Worm (Caenorhabditis elegans) whole organism, young adult: ENCODE measurements around the gene mcm-6.

ENCODE experiments used
- B0019.2 ChIP-seq: fragments of 200-800 bp; sonication (Bioruptor generic); conservative IDR thresholded peaks from 2 replicates; pipeline ENCODE4 v1.3.6; 2022; ENCODE audit warnings: missing genetic modification reagents, missing genetic modification characterization, missing compliant biosample characterization
- B0261.1 ChIP-seq: sonication (generic microtip); optimal IDR thresholded peaks from 2 replicates; lab custom pipeline; 2016; ENCODE audit warnings: mild to moderate bottlenecking, missing genetic modification characterization, moderate library complexity, missing compliant biosample characterization
- D2030.7 ChIP-seq: fragments of 200-800 bp; sonication (Bioruptor generic); IDR thresholded peaks from 2 replicates; pipeline ENCODE4 v1.3.6; 2022; ENCODE audit warnings: missing genetic modification reagents, missing genetic modification characterization, missing compliant biosample characterization
- F23B12.7 ChIP-seq: sonication (generic microtip); optimal IDR thresholded peaks from 2 replicates; lab custom pipeline; 2017; ENCODE audit warnings: missing genetic modification characterization, mild to moderate bottlenecking, missing compliant biosample characterization, antibody characterized with exemption, moderate library complexity; ENCODE audit not compliant: insufficient read depth
- F33H1.4 ChIP-seq: fragments of 200-800 bp; sonication (Bioruptor generic); IDR thresholded peaks from 2 replicates; pipeline ENCODE4 v1.3.6; 2022; ENCODE audit warnings: missing genetic modification reagents, missing genetic modification characterization, missing compliant biosample characterization
- F37B4.10 ChIP-seq: fragments of 200-800 bp; sonication (Bioruptor generic); IDR thresholded peaks from 2 replicates; pipeline ENCODE4 v1.3.6; 2022; ENCODE audit warnings: missing genetic modification characterization, missing compliant biosample characterization
- F49E8.2 ChIP-seq: sonication (generic microtip); optimal IDR thresholded peaks from 3 replicates; lab custom pipeline; 2017; ENCODE audit warnings: missing genetic modification characterization, mild to moderate bottlenecking, missing compliant biosample characterization, antibody characterized with exemption, moderate library complexity; ENCODE audit not compliant: insufficient read depth
- F57A8.1 ChIP-seq: fragments of 200-800 bp; sonication (Bioruptor generic); optimal IDR thresholded peaks from 2 replicates; lab custom pipeline; 2018; ENCODE audit warnings: mild to moderate bottlenecking, missing genetic modification characterization, moderate library complexity, missing compliant biosample characterization
- F57C9.4 ChIP-seq: sonication (generic microtip); optimal IDR thresholded peaks from 2 replicates; lab custom pipeline; 2017; ENCODE audit warnings: mild to moderate bottlenecking, missing genetic modification characterization, missing compliant biosample characterization
- K12H6.12 ChIP-seq: fragments of 200-800 bp; sonication (Bioruptor generic); optimal IDR thresholded peaks from 2 replicates; lab custom pipeline; 2018; ENCODE audit warnings: mild to moderate bottlenecking, missing genetic modification characterization, missing compliant biosample characterization
- Y53F4B.3 ChIP-seq: fragments of 200-800 bp; sonication (Bioruptor generic); IDR thresholded peaks from 2 replicates; pipeline ENCODE4 v1.3.6; 2022; ENCODE audit warnings: missing genetic modification reagents, missing genetic modification characterization, missing compliant biosample characterization
- ama-1 ChIP-seq, 3 experiments: fragments of 150-350 bp in 1 of 3; sonication (generic microtip) in 2 of 3; optimal IDR thresholded peaks; 2 replicates each; lab custom pipeline; 2014 to 2018; ENCODE audit warnings: missing biosample characterization in 2 of 3, missing genetic modification characterization in 2 of 3, missing genetic modification reagents in 2 of 3
- aptf-2 ChIP-seq: fragments of 200-800 bp; sonication (Bioruptor generic); conservative IDR thresholded peaks from 2 replicates; pipeline ENCODE4 v1.3.6; 2022; ENCODE audit warnings: missing genetic modification reagents, missing genetic modification characterization, missing compliant biosample characterization
- atf-7 ChIP-seq: sonication (generic microtip); optimal IDR thresholded peaks from 2 replicates; lab custom pipeline; 2017; ENCODE audit warnings: mild to moderate bottlenecking, missing genetic modification characterization, missing compliant biosample characterization
- bed-1 ChIP-seq: fragments of 200-800 bp; sonication (Bioruptor generic); IDR thresholded peaks from 2 replicates; pipeline ENCODE4 v1.3.6; 2022; ENCODE audit warnings: missing genetic modification reagents, missing genetic modification characterization, missing compliant biosample characterization
- ccch-3 ChIP-seq: fragments of 200-800 bp; sonication (Bioruptor generic); optimal IDR thresholded peaks from 2 replicates; lab custom pipeline; 2018; ENCODE audit warnings: mild to moderate bottlenecking, missing genetic modification characterization, missing compliant biosample characterization
- ceh-40 ChIP-seq: fragments of 200-800 bp; sonication (Bioruptor generic); IDR thresholded peaks from 2 replicates; pipeline ENCODE4 v1.3.6; 2022; ENCODE audit warnings: missing genetic modification characterization, missing compliant biosample characterization
- ceh-58 ChIP-seq: fragments of 200-800 bp; sonication (Bioruptor generic); IDR thresholded peaks from 2 replicates; pipeline ENCODE4 v1.3.6; 2022; ENCODE audit warnings: missing genetic modification characterization, missing compliant biosample characterization
- ceh-79 ChIP-seq: sonication (generic microtip); optimal IDR thresholded peaks from 2 replicates; lab custom pipeline; 2017; ENCODE audit warnings: mild to moderate bottlenecking, missing genetic modification characterization, missing compliant biosample characterization
- fkh-3 ChIP-seq: sonication (generic microtip); optimal IDR thresholded peaks from 2 replicates; lab custom pipeline; 2016; ENCODE audit warnings: mild to moderate bottlenecking, missing genetic modification characterization, missing compliant biosample characterization
- hlh-12 ChIP-seq: sonication (generic microtip); optimal IDR thresholded peaks from 2 replicates; lab custom pipeline; 2016; ENCODE audit warnings: missing genetic modification characterization, missing compliant biosample characterization
- hmg-1.2 ChIP-seq: fragments of 200-800 bp; sonication (Bioruptor generic); IDR thresholded peaks from 2 replicates; pipeline ENCODE4 v1.3.6; 2022; ENCODE audit warnings: missing genetic modification reagents, missing genetic modification characterization, missing compliant biosample characterization
- hmg-20 ChIP-seq: fragments of 200-800 bp; sonication (Bioruptor generic); IDR thresholded peaks from 2 replicates; pipeline ENCODE4 v1.3.6; 2022; ENCODE audit warnings: missing genetic modification reagents, missing genetic modification characterization, missing compliant biosample characterization
- hsf-1 ChIP-seq: fragments of 200-800 bp; sonication (Bioruptor generic); IDR thresholded peaks from 2 replicates; pipeline ENCODE4 v1.3.6; 2022; ENCODE audit warnings: missing genetic modification reagents, missing genetic modification characterization, missing compliant biosample characterization
- lin-26 ChIP-seq: fragments of 200-800 bp; sonication (Bioruptor generic); IDR thresholded peaks from 2 replicates; pipeline ENCODE4 v1.3.6; 2022; ENCODE audit warnings: missing genetic modification reagents, missing genetic modification characterization, missing compliant biosample characterization
- lsl-1 ChIP-seq: fragments of 200-800 bp; sonication (Bioruptor generic); optimal IDR thresholded peaks from 2 replicates; lab custom pipeline; 2018; ENCODE audit warnings: mild to moderate bottlenecking, missing genetic modification characterization, moderate library complexity, missing compliant biosample characterization
- lsy-27 ChIP-seq: sonication (generic microtip); optimal IDR thresholded peaks from 2 replicates; lab custom pipeline; 2017; ENCODE audit warnings: missing genetic modification characterization, mild to moderate bottlenecking, missing compliant biosample characterization, antibody characterized with exemption, missing genotype, borderline replicate concordance; ENCODE audit not compliant: insufficient read depth
- madf-10 ChIP-seq: sonication (generic microtip); optimal IDR thresholded peaks from 2 replicates; lab custom pipeline; 2016; ENCODE audit warnings: mild to moderate bottlenecking, missing genetic modification characterization, missing compliant biosample characterization
- madf-3 ChIP-seq: fragments of 200-800 bp; sonication (Bioruptor generic); IDR thresholded peaks from 2 replicates; pipeline ENCODE4 v1.3.6; 2022; ENCODE audit warnings: missing genetic modification reagents, missing genetic modification characterization, missing compliant biosample characterization
- mel-28 ChIP-seq: sonication (generic microtip); optimal IDR thresholded peaks from 2 replicates; lab custom pipeline; 2016; ENCODE audit warnings: borderline replicate concordance, mild to moderate bottlenecking, missing genetic modification characterization, missing compliant biosample characterization
- mxl-1 ChIP-seq: sonication (generic microtip); optimal IDR thresholded peaks from 2 replicates; lab custom pipeline; 2016; ENCODE audit warnings: missing genetic modification characterization, missing compliant biosample characterization
- nfya-2 ChIP-seq: fragments of 200-800 bp; sonication (Bioruptor generic); IDR thresholded peaks from 2 replicates; pipeline ENCODE4 v1.3.6; 2022; ENCODE audit warnings: missing genetic modification reagents, missing genetic modification characterization, missing compliant biosample characterization
- nhr-27 ChIP-seq: fragments of 200-800 bp; sonication (Bioruptor generic); optimal IDR thresholded peaks from 2 replicates; lab custom pipeline; 2018; ENCODE audit warnings: mild to moderate bottlenecking, missing genetic modification characterization, moderate library complexity, missing compliant biosample characterization
- nhr-80 ChIP-seq: sonication (generic microtip); optimal IDR thresholded peaks from 2 replicates; lab custom pipeline; 2016; ENCODE audit warnings: missing genetic modification characterization, missing compliant biosample characterization
- pbrm-1 ChIP-seq: fragments of 200-800 bp; sonication (Bioruptor generic); IDR thresholded peaks from 2 replicates; pipeline ENCODE4 v1.3.6; 2022; ENCODE audit warnings: missing genetic modification reagents, missing genetic modification characterization, missing compliant biosample characterization
- pha-4 ChIP-seq: fragments of 150-350 bp; sonication (generic microtip); optimal IDR thresholded peaks from 2 replicates; lab custom pipeline; 2014; ENCODE audit warnings: missing biosample characterization, missing genetic modification reagents, missing genetic modification characterization
- sdz-38 ChIP-seq: sonication (generic microtip); optimal IDR thresholded peaks from 2 replicates; lab custom pipeline; 2016; ENCODE audit warnings: missing genotype, missing genetic modification characterization, missing compliant biosample characterization
- sea-2 ChIP-seq: fragments of 200-800 bp; sonication (Bioruptor generic); IDR thresholded peaks from 2 replicates; pipeline ENCODE4 v1.3.6; 2022; ENCODE audit warnings: missing genetic modification characterization, missing compliant biosample characterization
- snpc-1.3 ChIP-seq: sonication (generic microtip); optimal IDR thresholded peaks from 2 replicates; lab custom pipeline; 2017; ENCODE audit warnings: missing genetic modification characterization, mild to moderate bottlenecking, missing compliant biosample characterization, antibody characterized with exemption, moderate library complexity, missing genotype, missing genetic modification reagents; ENCODE audit not compliant: insufficient read depth
- snpc-3.4 ChIP-seq: sonication (generic microtip); optimal IDR thresholded peaks from 2 replicates; lab custom pipeline; 2017; ENCODE audit warnings: missing genetic modification characterization, mild to moderate bottlenecking, missing compliant biosample characterization, antibody characterized with exemption, moderate library complexity, missing genotype, missing genetic modification reagents
- sptf-2 ChIP-seq: fragments of 200-800 bp; sonication (Bioruptor generic); optimal IDR thresholded peaks from 2 replicates; lab custom pipeline; 2018; ENCODE audit warnings: mild to moderate bottlenecking, missing genetic modification characterization, missing compliant biosample characterization
- unc-130 ChIP-seq: sonication (generic microtip); optimal IDR thresholded peaks from 2 replicates; lab custom pipeline; 2016; ENCODE audit warnings: missing genetic modification reagents, missing genetic modification characterization, missing compliant biosample characterization
- unc-62 ChIP-seq: fragments of 150-350 bp; optimal IDR thresholded peaks from 2 replicates; lab custom pipeline; 2014; ENCODE audit warnings: missing biosample characterization, missing genetic modification reagents, missing genetic modification characterization
- xnd-1 ChIP-seq: sonication (generic microtip); optimal IDR thresholded peaks from 2 replicates; lab custom pipeline; 2016; ENCODE audit warnings: missing genotype, missing genetic modification reagents, missing genetic modification characterization, missing compliant biosample characterization
- ztf-28 ChIP-seq: fragments of 200-800 bp; sonication (Bioruptor generic); IDR thresholded peaks from 2 replicates; pipeline ENCODE4 v1.3.6; 2022; ENCODE audit warnings: missing genetic modification reagents, missing genetic modification characterization, missing compliant biosample characterization
- ztf-3 ChIP-seq: fragments of 200-800 bp; sonication (Bioruptor generic); optimal IDR thresholded peaks from 2 replicates; lab custom pipeline; 2018; ENCODE audit warnings: mild to moderate bottlenecking, missing genetic modification characterization, missing compliant biosample characterization
- ztf-6 ChIP-seq: fragments of 200-800 bp; sonication (Bioruptor generic); IDR thresholded peaks from 2 replicates; pipeline ENCODE4 v1.3.6; 2022; ENCODE audit warnings: missing genetic modification reagents, missing genetic modification characterization, missing compliant biosample characterization

The mcm-6 gene

DNA sequence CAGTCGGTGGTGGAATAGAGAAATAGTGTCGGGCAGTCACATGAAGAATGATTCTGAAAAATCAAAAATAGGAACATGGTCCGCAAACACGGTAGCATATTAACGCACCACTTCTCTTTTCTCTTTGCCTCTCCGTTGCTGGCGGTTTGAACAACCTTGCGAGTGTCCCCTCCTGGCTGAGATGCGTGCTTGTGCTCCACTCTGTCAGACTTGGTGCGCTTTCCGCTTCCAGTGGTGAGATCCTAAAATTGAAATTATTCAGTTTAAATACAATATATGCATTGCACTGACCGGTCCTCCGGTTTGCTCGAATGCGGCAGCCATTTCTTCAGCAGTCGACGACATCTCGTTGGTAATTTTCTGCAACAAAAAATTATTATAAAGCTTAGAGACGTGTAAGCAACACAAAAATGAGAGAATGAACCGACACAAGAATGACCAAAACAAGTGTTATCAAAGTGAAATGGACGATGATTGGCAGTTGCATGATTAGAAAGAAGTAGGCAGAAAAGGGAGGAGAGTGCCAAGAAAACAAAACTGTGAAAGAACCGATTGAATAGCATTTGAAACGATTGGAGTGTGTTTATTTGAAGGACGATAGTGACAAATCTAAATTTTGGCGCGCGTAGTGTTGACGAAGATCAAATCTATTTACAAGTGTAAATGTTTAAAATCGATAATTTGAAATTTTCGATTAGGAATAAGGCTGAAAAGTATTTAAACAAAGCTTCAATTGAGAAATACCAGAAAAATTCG lies 31.1 kb downstream of the mcm-6 start, which contains the start of gene ZK632.9 (continued):
- TF ChIP-seq lin-26 (GFP tag; lab: Robert Waterston, UW) (no peak), pha-4 (tag; lab: Kevin White, UChicago) (peak; percentile 23), hlh-12 (tag; lab: Kevin White, UChicago) (no peak), sptf-2 (GFP tag; lab: Kevin White, UChicago) (no peak), snpc-3.4 (peak; percentile 26), aptf-2 (GFP tag; lab: Robert Waterston, UW) (no peak), madf-10 (tag; lab: Kevin White, UChicago) (no peak), snpc-1.3 (tag; lab: Kevin White, UChicago) (no peak), mxl-1 (tag; lab: Kevin White, UChicago) (no peak), nhr-80 (peak; percentile 60), ccch-3 (no peak), unc-130 (GFP tag; lab: Kevin White, UChicago) (no peak), xnd-1 (tag; lab: Kevin White, UChicago) (peak; percentile 34), ztf-3 (GFP tag; lab: Kevin White, UChicago) (no peak), sdz-38 (no peak), nhr-27 (tag; lab: Kevin White, UChicago) (no peak), F57C9.4 (no peak), ceh-58 (GFP tag; lab: Robert Waterston, UW) (no peak), atf-7 (tag; lab: Kevin White, UChicago) (no peak), ceh-40 (GFP tag; lab: Robert Waterston, UW) (no peak), K12H6.12 (no peak), sea-2 (GFP tag; lab: Robert Waterston, UW) (no peak), B0261.1 (no peak), hsf-1 (no peak), ceh-79 (tag; lab: Kevin White, UChicago) (no peak), pbrm-1 (GFP tag; lab: Robert Waterston, UW) (no peak), F37B4.10 (GFP tag; lab: Robert Waterston, UW) (no peak), lsy-27 (tag; lab: Kevin White, UChicago) (no peak), F57A8.1 (GFP tag; lab: Kevin White, UChicago) (no peak), ama-1 (optimal IDR thresholded peaks at IDR 0.05; lab: Kevin White, UChicago) (peak; percentile 70), ama-1 (GFP tag; optimal IDR thresholded peaks at IDR 0.05; lab: Kevin White, UChicago) (no peak), bed-1 (GFP tag; lab: Robert Waterston, UW) (no peak), unc-62 (GFP tag; lab: Kevin White, UChicago) (no peak), ztf-28 (GFP tag; lab: Robert Waterston, UW) (no peak), lsl-1 (GFP tag; lab: Kevin White, UChicago) (no peak), hmg-1.2 (GFP tag; lab: Robert Waterston, UW) (peak; percentile 27), ztf-6 (GFP tag; lab: Robert Waterston, UW) (no peak), madf-3 (GFP tag; lab: Robert Waterston, UW) (peak; percentile 65; the same call in 1 of the 2 replicates), F33H1.4 (GFP tag; lab: Robert Waterston, UW) (peak; percentile 13; the same call in 1 of the 2 replicates), B0019.2 (GFP tag; lab: Robert Waterston, UW) (0 out of 2 replicates have a peak, but pooled peaks have one; percentile 6), F23B12.7 (no peak), F49E8.2 (tag; lab: Kevin White, UChicago) (no peak), D2030.7 (GFP tag; lab: Robert Waterston, UW) (0 out of 2 replicates have a peak, but pooled peaks have one; percentile 24), mel-28 (tag; lab: Kevin White, UChicago) (no peak), nfya-2 (no peak), fkh-3 (tag; lab: Kevin White, UChicago) (no peak), Y53F4B.3 (GFP tag; lab: Robert Waterston, UW) (no peak), hmg-20 (GFP tag; lab: Robert Waterston, UW) (no peak)
